Fruit fly (Drosophila melanogaster) whole organism, embryonic: ENCODE measurements around the gene CG11095.

Experiments used
- CG10209 ChIP-seq: fragments of 200-800 bp; sonication (Bioruptor generic); optimal IDR thresholded peaks from 3 replicates; lab custom pipeline; 2017; ENCODE audit warnings: missing biosample characterization, mild to moderate bottlenecking, missing genetic modification characterization, missing genetic modification reagents
- CG11695 ChIP-seq: fragments of 200-800 bp; sonication (Bioruptor generic); IDR thresholded peaks from 3 replicates; pipeline ENCODE4 v1.3.6; 2022; ENCODE audit warnings: missing biosample characterization, missing genetic modification characterization
- CG11696 ChIP-seq: fragments of 200-800 bp; sonication (Bioruptor generic); IDR thresholded peaks from 2 replicates; pipeline ENCODE4 v1.3.6; 2022; ENCODE audit warnings: missing biosample characterization, missing genetic modification characterization
- CG13624 ChIP-seq: fragments of 200-800 bp; sonication (Bioruptor generic); optimal IDR thresholded peaks from 2 replicates; lab custom pipeline; 2016; ENCODE audit warnings: missing biosample characterization, missing genetic modification characterization
- CG13775 ChIP-seq: fragments of 200-800 bp; sonication (Bioruptor generic); optimal IDR thresholded peaks from 3 replicates; lab custom pipeline; 2017; ENCODE audit warnings: missing biosample characterization, mild to moderate bottlenecking, missing genetic modification characterization
- CG15696 ChIP-seq: fragments of 200-800 bp; sonication (Bioruptor generic); optimal IDR thresholded peaks from 2 replicates; lab custom pipeline; 2019; ENCODE audit warnings: missing biosample characterization, mild to moderate bottlenecking, missing genetic modification characterization, moderate library complexity
- CG17328 ChIP-seq: fragments of 200-800 bp; sonication (Bioruptor generic); IDR thresholded peaks from 2 replicates; pipeline ENCODE4 v1.3.6; 2022; ENCODE audit warnings: missing biosample characterization, missing genetic modification characterization
- CG2116 ChIP-seq: fragments of 200-800 bp; sonication (Bioruptor generic); optimal IDR thresholded peaks from 3 replicates; lab custom pipeline; 2018; ENCODE audit warnings: missing biosample characterization, mild to moderate bottlenecking, missing genetic modification characterization
- CG31388 ChIP-seq: fragments of 200-800 bp; sonication (Bioruptor generic); optimal IDR thresholded peaks from 2 replicates; lab custom pipeline; 2016; ENCODE audit warnings: missing biosample characterization, missing genetic modification characterization
- CG3407 ChIP-seq: fragments of 200-800 bp; sonication (Bioruptor generic); optimal IDR thresholded peaks from 2 replicates; lab custom pipeline; 2018; ENCODE audit warnings: missing biosample characterization, mild to moderate bottlenecking, missing genetic modification characterization
- CG34376 ChIP-seq: fragments of 200-800 bp; sonication (Bioruptor generic); optimal IDR thresholded peaks from 2 replicates; lab custom pipeline; 2018; ENCODE audit warnings: missing biosample characterization, mild to moderate bottlenecking, missing genetic modification characterization
- CG4424 ChIP-seq: fragments of 200-800 bp; sonication (Bioruptor generic); optimal IDR thresholded peaks from 3 replicates; lab custom pipeline; 2016; ENCODE audit warnings: missing biosample characterization, missing genetic modification characterization
- CG4730 ChIP-seq: fragments of 200-800 bp; sonication (Bioruptor generic); IDR thresholded peaks from 2 replicates; pipeline ENCODE4 v1.3.6; 2022; ENCODE audit warnings: missing biosample characterization, missing genetic modification characterization
- CG6791 ChIP-seq: fragments of 200-800 bp; sonication (Bioruptor generic); IDR thresholded peaks from 3 replicates; pipeline ENCODE4 v1.3.6; 2022; ENCODE audit warnings: missing biosample characterization, missing genetic modification characterization; ENCODE audit not compliant: partially characterized antibody
- CG6813 ChIP-seq: fragments of 200-800 bp; sonication (Bioruptor generic); optimal IDR thresholded peaks from 2 replicates; lab custom pipeline; 2017; ENCODE audit warnings: missing biosample characterization, missing genetic modification characterization, mild to moderate bottlenecking, moderate library complexity, missing genetic modification reagents
- CG7271 ChIP-seq: fragments of 200-800 bp; sonication (Bioruptor generic); optimal IDR thresholded peaks from 2 replicates; lab custom pipeline; 2018; ENCODE audit warnings: missing biosample characterization, mild to moderate bottlenecking, missing genetic modification characterization, moderate library complexity
- CG7839 ChIP-seq: fragments of 200-800 bp; sonication (Bioruptor generic); optimal IDR thresholded peaks from 3 replicates; lab custom pipeline; 2018; ENCODE audit warnings: missing biosample characterization, mild to moderate bottlenecking, missing genetic modification characterization, moderate library complexity
- CG8290 ChIP-seq, 3 experiments: fragments of 200-800 bp; sonication (Bioruptor generic); optimal IDR thresholded peaks; 2 replicates each; lab custom pipeline; 2016 to 2019; ENCODE audit warnings: missing biosample characterization in 3 of 3, missing genetic modification characterization in 3 of 3, mild to moderate bottlenecking in 2 of 3, moderate library complexity in 1 of 3
- CG8388 ChIP-seq: fragments of 200-800 bp; sonication (Bioruptor generic); optimal IDR thresholded peaks from 2 replicates; lab custom pipeline; 2019; ENCODE audit warnings: missing biosample characterization, mild to moderate bottlenecking, missing genetic modification characterization, moderate library complexity
- CTCF ChIP-seq: fragments of 200-800 bp; sonication (Bioruptor generic); optimal IDR thresholded peaks from 2 replicates; lab custom pipeline; 2017; ENCODE audit warnings: missing biosample characterization, mild to moderate bottlenecking, missing genetic modification characterization, moderate library complexity
- CrebB ChIP-seq: fragments of 200-800 bp; sonication (Bioruptor generic); optimal IDR thresholded peaks from 3 replicates; lab custom pipeline; 2018; ENCODE audit warnings: missing biosample characterization, mild to moderate bottlenecking, missing genetic modification characterization
- D ChIP-seq, 2 experiments: fragments of 200-800 bp in 1 of 2; fragments of >200 bp in 1 of 2; sonication (Bioruptor generic) in 1 of 2; optimal IDR thresholded peaks; 2 replicates in 1 of 2; 3 replicates in 1 of 2; lab custom pipeline; 2017; ENCODE audit warnings: mild to moderate bottlenecking in 1 of 2, missing biosample characterization in 1 of 2, missing genetic modification characterization in 1 of 2, missing genetic modification reagents in 1 of 2
- D19A ChIP-seq: fragments of 200-800 bp; optimal IDR thresholded peaks from 3 replicates; lab custom pipeline; 2019; ENCODE audit warnings: missing biosample characterization, mild to moderate bottlenecking, missing genetic modification characterization, moderate library complexity
- H2.0 ChIP-seq: fragments of 200-800 bp; sonication (Bioruptor generic); IDR thresholded peaks from 2 replicates; pipeline ENCODE4 v1.3.6; 2022; ENCODE audit warnings: missing biosample characterization, missing genetic modification characterization
- HHEX ChIP-seq: fragments of 200-800 bp; sonication (Bioruptor generic); optimal IDR thresholded peaks from 3 replicates; lab custom pipeline; 2017; ENCODE audit warnings: missing biosample characterization, mild to moderate bottlenecking, missing genetic modification characterization, missing genetic modification reagents
- Hey ChIP-seq: fragments of 200-800 bp; sonication (Bioruptor generic); optimal IDR thresholded peaks from 3 replicates; lab custom pipeline; 2018; ENCODE audit warnings: missing biosample characterization, mild to moderate bottlenecking, missing genetic modification characterization
- Oaz ChIP-seq: fragments of 200-800 bp; sonication (Bioruptor generic); IDR thresholded peaks from 2 replicates; pipeline ENCODE4 v1.3.6; 2022; ENCODE audit warnings: missing biosample characterization, missing genetic modification characterization
- Xrp1 ChIP-seq: fragments of 200-800 bp; sonication (Bioruptor generic); IDR thresholded peaks from 2 replicates; pipeline ENCODE4 v1.3.6; 2022; ENCODE audit warnings: missing biosample characterization, missing genetic modification characterization
- abd-A ChIP-seq: fragments of 200-800 bp; sonication (Bioruptor generic); optimal IDR thresholded peaks from 3 replicates; lab custom pipeline; 2019; ENCODE audit warnings: missing biosample characterization, mild to moderate bottlenecking, missing genetic modification characterization, moderate library complexity
- ash1 ChIP-seq: fragments of 200-800 bp; sonication (Bioruptor generic); optimal IDR thresholded peaks from 2 replicates; lab custom pipeline; 2018; ENCODE audit warnings: missing biosample characterization, mild to moderate bottlenecking, missing genetic modification characterization
- ewg ChIP-seq: fragments of 200-800 bp; sonication (Bioruptor generic); optimal IDR thresholded peaks from 3 replicates; lab custom pipeline; 2017; ENCODE audit warnings: mild to moderate bottlenecking, missing biosample characterization, missing genetic modification reagents, missing genetic modification characterization
- fd96Cb ChIP-seq: fragments of 200-800 bp; sonication (Bioruptor generic); optimal IDR thresholded peaks from 2 replicates; lab custom pipeline; 2018; ENCODE audit warnings: missing biosample characterization, mild to moderate bottlenecking, missing genetic modification characterization, moderate library complexity
- gro ChIP-seq: fragments of 200-800 bp; sonication (Bioruptor generic); optimal IDR thresholded peaks from 2 replicates; lab custom pipeline; 2016; ENCODE audit warnings: missing biosample characterization, missing genetic modification characterization
- lab ChIP-seq: fragments of 200-800 bp; sonication (Bioruptor generic); optimal IDR thresholded peaks from 3 replicates; lab custom pipeline; 2017; ENCODE audit warnings: missing biosample characterization, missing genetic modification characterization, mild to moderate bottlenecking, moderate library complexity, missing genetic modification reagents
- lov ChIP-seq, 2 experiments: fragments of 200-800 bp in 1 of 2; fragments of >200 bp in 1 of 2; sonication (Bioruptor generic) in 1 of 2; IDR thresholded peaks in 1 of 2; optimal IDR thresholded peaks in 1 of 2; 2 replicates in 1 of 2; 3 replicates in 1 of 2; pipeline versions ENCODE4 v1.3.6 to Lab custom; 2017 to 2022; ENCODE audit warnings: missing biosample characterization in 1 of 2, missing genetic modification characterization in 1 of 2
- nmo ChIP-seq: fragments of 200-800 bp; sonication (Bioruptor generic); optimal IDR thresholded peaks from 2 replicates; lab custom pipeline; 2018; ENCODE audit warnings: missing biosample characterization, mild to moderate bottlenecking, missing genetic modification characterization, moderate library complexity
- nom ChIP-seq: fragments of 200-800 bp; sonication (Bioruptor generic); optimal IDR thresholded peaks from 2 replicates; lab custom pipeline; 2017; ENCODE audit warnings: missing biosample characterization, missing genetic modification characterization, mild to moderate bottlenecking, moderate library complexity, missing genetic modification reagents
- odd ChIP-seq: fragments of 200-800 bp; sonication (Bioruptor generic); optimal IDR thresholded peaks from 2 replicates; lab custom pipeline; 2017; ENCODE audit warnings: missing biosample characterization, mild to moderate bottlenecking, missing genetic modification characterization
- onecut ChIP-seq: fragments of 200-800 bp; sonication (Bioruptor generic); IDR thresholded peaks from 2 replicates; pipeline ENCODE4 v1.3.6; 2022; ENCODE audit warnings: missing biosample characterization, missing genetic modification characterization
- org-1 ChIP-seq: fragments of 200-800 bp; sonication (Bioruptor generic); optimal IDR thresholded peaks from 2 replicates; lab custom pipeline; 2017; ENCODE audit warnings: missing biosample characterization, missing genetic modification characterization
- p53 ChIP-seq: fragments of 200-800 bp; sonication (Bioruptor generic); optimal IDR thresholded peaks from 2 replicates; lab custom pipeline; 2016; ENCODE audit warnings: missing biosample characterization, missing genetic modification characterization
- pan ChIP-seq, 4 experiments: fragments of >200 bp in 3 of 4; fragments of 200-800 bp in 1 of 4; sonication (Bioruptor generic) in 1 of 4; optimal IDR thresholded peaks in 3 of 4; IDR thresholded peaks in 1 of 4; 2 replicates each; pipeline versions ENCODE4 v1.3.6 to Lab custom; 2017 to 2022; ENCODE audit warnings: missing biosample characterization in 2 of 4, missing genetic modification characterization in 2 of 4, mixed read lengths in 1 of 4
- psq ChIP-seq: fragments of 200-800 bp; sonication (Bioruptor generic); optimal IDR thresholded peaks from 2 replicates; lab custom pipeline; 2017; ENCODE audit warnings: missing biosample characterization, missing genetic modification characterization
- run ChIP-seq: fragments of 200-800 bp; sonication (Bioruptor generic); optimal IDR thresholded peaks from 3 replicates; lab custom pipeline; 2018; ENCODE audit warnings: missing biosample characterization, mild to moderate bottlenecking, missing genetic modification characterization
- shn ChIP-seq: fragments of 200-800 bp; sonication (Bioruptor generic); optimal IDR thresholded peaks from 3 replicates; lab custom pipeline; 2016; ENCODE audit warnings: missing biosample characterization, missing genetic modification characterization
- tap ChIP-seq: fragments of 200-800 bp; optimal IDR thresholded peaks from 3 replicates; lab custom pipeline; 2019; ENCODE audit warnings: missing biosample characterization, mild to moderate bottlenecking, missing genetic modification characterization, moderate library complexity
- tio ChIP-seq: fragments of 200-800 bp; sonication (Bioruptor generic); optimal IDR thresholded peaks from 2 replicates; lab custom pipeline; 2017; ENCODE audit warnings: missing biosample characterization, missing genetic modification characterization, inconsistent platforms

The CG11095 gene

DNA sequence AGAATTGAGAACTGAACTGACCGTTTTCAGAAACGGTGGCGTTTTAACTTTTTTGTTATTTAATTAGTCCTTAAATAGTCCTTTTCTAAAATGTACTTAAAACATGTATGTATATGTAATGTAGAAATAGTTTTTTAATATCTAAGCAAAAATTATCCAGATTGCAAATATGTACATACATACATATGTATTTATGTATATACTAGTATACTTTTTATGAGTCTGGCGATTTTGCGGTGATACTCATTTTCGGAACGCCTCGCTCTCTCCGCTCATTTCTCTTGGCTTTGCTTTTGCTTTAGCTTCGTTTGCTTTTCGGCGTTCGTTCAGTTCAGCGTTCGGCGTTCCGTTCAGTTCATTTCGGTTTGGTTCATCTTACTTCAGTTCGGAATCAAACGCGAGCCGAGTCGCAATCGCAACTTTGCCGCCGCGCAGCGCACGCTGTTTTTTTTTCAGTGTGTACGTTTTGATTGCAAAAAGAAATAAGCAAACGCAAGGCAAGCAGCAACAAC lies 49.1 kb upstream of the CG11095 start, which contains the start of gene rdgB (continued):
- TF ChIP-seq D19A (tag; lab: Kevin White, UChicago) (peak; percentile 60), CG8388 (GFP tag; lab: Kevin White, UChicago) (peak; percentile 67), CG7839 (peak; percentile 90), tio (GFP tag; lab: Kevin White, UChicago) (peak; percentile 67), CG4424 (GFP tag; lab: Kevin White, UChicago) (peak; percentile 81), onecut (GFP tag; lab: Robert Waterston, UW) (peak; percentile 55), CG4730 (GFP tag; lab: Robert Waterston, UW) (0 out of 2 replicates have a peak, but pooled peaks have one; percentile 8), CG7271 (tag; lab: Kevin White, UChicago) (no peak), CG6791 (no peak), shn (GFP tag; lab: Kevin White, UChicago) (no peak), ewg (GFP tag; lab: Kevin White, UChicago) (peak; percentile 85), D (optimal IDR thresholded peaks at IDR 0.05; lab: Kevin White, UChicago) (no peak), D (GFP tag; optimal IDR thresholded peaks at IDR 0.05; lab: Kevin White, UChicago) (peak; percentile 76), Hey (tag; lab: Kevin White, UChicago) (no peak), H2.0 (peak; percentile 34; the same call in 1 of the 2 replicates), CG8290 (GFP tag; optimal IDR thresholded peaks at IDR 0.05; lab: Kevin White, UChicago) (peak; percentile 28), CG8290 (tag; optimal IDR thresholded peaks at IDR 0.05; lab: Kevin White, UChicago) (peak; percentile 2 to 82), CrebB (tag; lab: Kevin White, UChicago) (no peak), CTCF (GFP tag; lab: Kevin White, UChicago) (no peak), CG6813 (GFP tag; lab: Kevin White, UChicago) (peak; percentile 50), CG11696 (0 out of 2 replicates have a peak, but pooled peaks have one; percentile 9), odd (peak; percentile 72), Xrp1 (peak; percentile 63), abd-A (peak; percentile 78), nmo (GFP tag; lab: Kevin White, UChicago) (peak; percentile 88), ash1 (no peak), p53 (GFP tag; lab: Kevin White, UChicago) (no peak), CG10209 (GFP tag; lab: Kevin White, UChicago) (peak; percentile 87), CG3407 (GFP tag; lab: Kevin White, UChicago) (peak; percentile 77), CG2116 (GFP tag; lab: Kevin White, UChicago) (peak; percentile 48), HHEX (peak; percentile 82), CG34376 (peak; percentile 70), org-1 (GFP tag; lab: Kevin White, UChicago) (peak; percentile 50), fd96Cb (peak; percentile 82), Oaz (GFP tag; lab: Robert Waterston, UW) (peak; percentile 45; the same call in 1 of the 2 replicates), CG13624 (peak; percentile 21), CG31388 (no peak), lab (GFP tag; lab: Kevin White, UChicago) (peak; percentile 78), CG15696 (peak; percentile 35), pan (optimal IDR thresholded peaks at IDR 0.05; lab: Kevin White, UChicago) (no peak), pan (GFP tag; optimal IDR thresholded peaks at IDR 0.05 in 1 of 2, IDR thresholded peaks at IDR 0.05 in 1 of 2) (peak in 1 of 2 experiments; percentile 66), psq (GFP tag; lab: Kevin White, UChicago) (peak; percentile 86), run (tag; lab: Kevin White, UChicago) (peak; percentile 68), CG17328 (peak; percentile 37; the same call in 1 of the 2 replicates), gro (GFP tag; lab: Kevin White, UChicago) (peak; percentile 23), nom (GFP tag; lab: Kevin White, UChicago) (peak; percentile 67), CG11695 (GFP tag; lab: Robert Waterston, UW) (peak; percentile 30; the same call in 1 of the 3 replicates), lov (optimal IDR thresholded peaks at IDR 0.05; lab: Kevin White, UChicago) (no peak), lov (GFP tag; IDR thresholded peaks at IDR 0.05; lab: Robert Waterston, UW) (no peak), CG13775 (GFP tag; lab: Kevin White, UChicago) (peak; percentile 81), tap (tag; lab: Kevin White, UChicago) (peak; percentile 41)
